Fruit fly (Drosophila melanogaster) whole organism, wandering third instar larva: ENCODE results near the gene Tat.

Source experiments
- Dfd ChIP-seq: fragments of >200 bp; optimal IDR thresholded peaks from 2 replicates; lab custom pipeline; 2017; ENCODE audit warnings: missing biosample characterization, missing genetic modification characterization
- Hr78 ChIP-seq: fragments of >200 bp; optimal IDR thresholded peaks from 2 replicates; lab custom pipeline; 2017; ENCODE audit warnings: missing biosample characterization, missing genetic modification characterization
- Hr83 ChIP-seq: fragments of 200-300 bp; sonication (Bioruptor generic); optimal IDR thresholded peaks from 2 replicates; lab custom pipeline; 2016; ENCODE audit warnings: missing biosample characterization, mild to moderate bottlenecking, missing genetic modification characterization, moderate library complexity; ENCODE audit not compliant: poor library complexity, severe bottlenecking
- Jra ChIP-seq: sonication (Bioruptor generic); optimal IDR thresholded peaks from 2 replicates; lab custom pipeline; 2016; ENCODE audit warnings: missing biosample characterization, missing genetic modification characterization
- Mio ChIP-seq: sonication (Bioruptor generic); optimal IDR thresholded peaks from 2 replicates; lab custom pipeline; 2016; ENCODE audit warnings: missing biosample characterization, missing genetic modification characterization
- N ChIP-seq: fragments of >200 bp; optimal IDR thresholded peaks from 2 replicates; lab custom pipeline; 2018; ENCODE audit warnings: missing biosample characterization, missing external identifiers, missing genetic modification characterization
- OdsH ChIP-seq: fragments of 200-800 bp; sonication (Bioruptor generic); optimal IDR thresholded peaks from 2 replicates; lab custom pipeline; 2016; ENCODE audit warnings: missing biosample characterization, mild to moderate bottlenecking, missing genetic modification characterization
- dl ChIP-seq, 2 experiments: fragments of 175-275, 200-275 bp in 1 of 2; fragments of 200-275 bp in 1 of 2; sonication (Bioruptor generic); optimal IDR thresholded peaks; lab custom pipeline; 2018; ENCODE audit warnings: mild to moderate bottlenecking in 2 of 2, missing biosample characterization in 2 of 2, missing genetic modification characterization in 2 of 2, moderate library complexity in 2 of 2; ENCODE audit not compliant: partially characterized antibody in 2 of 2, insufficient read depth in 1 of 2
- lola ChIP-seq: fragments of >200 bp; optimal IDR thresholded peaks from 2 replicates; lab custom pipeline; 2017; ENCODE audit warnings: missing biosample characterization, missing genetic modification characterization
- pan ChIP-seq: fragments of >200 bp; optimal IDR thresholded peaks from 2 replicates; lab custom pipeline; 2017
- sage ChIP-seq: fragments of 200-800 bp; sonication (Bioruptor generic); optimal IDR thresholded peaks from 2 replicates; lab custom pipeline; 2016; ENCODE audit warnings: missing biosample characterization, mild to moderate bottlenecking, missing genetic modification characterization
- usp ChIP-seq: fragments of >200 bp; optimal IDR thresholded peaks from 2 replicates; lab custom pipeline; 2017; ENCODE audit warnings: missing biosample characterization, missing genetic modification characterization

DNA sequence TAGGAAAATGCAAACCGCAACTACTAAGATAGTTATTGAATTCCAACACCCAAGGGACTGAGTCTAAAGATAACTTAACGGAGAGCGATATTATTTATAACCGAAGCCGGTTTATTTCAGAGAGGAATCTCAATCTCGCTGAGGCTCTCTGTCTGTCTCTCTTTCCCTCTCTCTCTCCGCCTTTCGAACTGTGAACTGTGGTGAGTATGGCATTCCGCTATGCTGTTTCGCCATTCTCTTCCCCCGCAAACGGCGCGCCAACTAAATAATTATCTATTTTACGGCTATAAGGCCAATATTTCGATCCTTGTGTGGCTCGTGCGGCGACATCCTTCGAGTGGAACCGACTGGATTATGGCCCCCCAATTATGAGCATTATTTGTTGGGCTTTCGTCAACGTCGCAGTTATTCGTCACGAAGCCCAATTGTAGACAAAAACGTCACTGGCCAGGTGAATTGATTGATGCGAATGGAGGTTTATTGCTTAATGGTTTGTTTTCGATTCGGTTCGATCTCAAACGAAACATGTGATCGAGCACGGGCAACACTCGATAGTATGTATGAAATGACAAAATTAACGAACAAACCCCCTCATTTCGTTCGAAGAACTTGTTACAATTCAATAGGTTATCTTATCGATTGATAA, 48.8 kb upstream of the Tat start:
- no peak for TF ChIP-seq Hr83 (GFP tag; lab: Kevin White, UChicago)
- no peak for TF ChIP-seq N
- no peak for TF ChIP-seq Jra (GFP tag; lab: Kevin White, UChicago)
- TF ChIP-seq Mio (GFP tag; lab: Kevin White, UChicago) = no peak
- TF ChIP-seq lola (GFP tag; lab: Kevin White, UChicago) = no peak
- TF ChIP-seq pan (lab: Kevin White, UChicago) = no peak
- no peak for TF ChIP-seq Dfd
- no peak for TF ChIP-seq Hr78
- peak; percentile 54 to 85 for TF ChIP-seq dl (GFP tag; optimal IDR thresholded peaks at IDR 0.05; lab: Kevin White, UChicago; ENCODE audit: insufficient read depth in 1 of 2, partially characterized antibody in 2 of 2)
- no peak for TF ChIP-seq usp (GFP tag; lab: Kevin White, UChicago)
- TF ChIP-seq sage = no peak
- TF ChIP-seq OdsH (GFP tag; lab: Kevin White, UChicago) = no peak
